Worm (Caenorhabditis elegans): ENCODE data around the gene hipr-1.

The hipr-1 gene

ce11 chrIII:8772428-8773027 lies 52.5 kb downstream of the hipr-1 start (continued):
- TF ChIP-seq peb-1 (tag; optimal IDR thresholded peaks at IDR 0.05) (no peak), mdl-1 (tag; optimal IDR thresholded peaks at IDR 0.05) (no peak), nhr-237 (tag; optimal IDR thresholded peaks at IDR 0.05) (no peak), ZK546.5 (tag; optimal IDR thresholded peaks at IDR 0.05) (no peak), aly-2 (tag; optimal IDR thresholded peaks at IDR 0.05) (no peak), nhr-129 (tag; optimal IDR thresholded peaks at IDR 0.05) (peak; percentile 16), elt-1 (tag; optimal IDR thresholded peaks at IDR 0.05) (no peak), ama-1 (optimal IDR thresholded peaks at IDR 0.05) (no peak), unc-39 (tag; optimal IDR thresholded peaks at IDR 0.05) (no peak), ztf-1 (GFP tag; conservative IDR thresholded peaks at IDR 0.05) (no peak), sem-4 (tag; optimal IDR thresholded peaks at IDR 0.05) (no peak), nhr-12 (tag; optimal IDR thresholded peaks at IDR 0.05) (no peak)

- TF ChIP-seq peb-1 (tag; optimal IDR thresholded peaks at IDR 0.05) (no peak), elt-1 (tag; optimal IDR thresholded peaks at IDR 0.05) (no peak), mdl-1 (tag; optimal IDR thresholded peaks at IDR 0.05) (no peak), nhr-25 (tag; optimal IDR thresholded peaks at IDR 0.05) (no peak), lin-39 (tag; optimal IDR thresholded peaks at IDR 0.05) (no peak), skn-1 (tag; optimal IDR thresholded peaks at IDR 0.05) (no peak), sem-4 (tag; optimal IDR thresholded peaks at IDR 0.05) (no peak), ztf-11 (tag; optimal IDR thresholded peaks at IDR 0.05) (no peak), sma-3 (GFP tag; optimal IDR thresholded peaks at IDR 0.05) (no peak), nhr-129 (tag; optimal IDR thresholded peaks at IDR 0.05) (no peak), egl-27 (tag; optimal IDR thresholded peaks at IDR 0.05) (no peak), snpc-4 (tag; optimal IDR thresholded peaks at IDR 0.05) (no peak), nhr-23 (tag; optimal IDR thresholded peaks at IDR 0.05) (no peak), ZK546.5 (tag; optimal IDR thresholded peaks at IDR 0.05) (no peak), dmd-4 (tag; optimal IDR thresholded peaks at IDR 0.05) (no peak), C34F6.9 (tag; optimal IDR thresholded peaks at IDR 0.05) (no peak), nhr-11 (tag; optimal IDR thresholded peaks at IDR 0.05) (no peak), ztf-4 (tag; optimal IDR thresholded peaks at IDR 0.05) (no peak), gmeb-1 (tag; optimal IDR thresholded peaks at IDR 0.05) (no peak)
These were observed 53.4 kb downstream of the hipr-1 start for ce11 chrIII:8773375-8773774.
